Fruit fly (Drosophila melanogaster) whole organism, pupa: ENCODE data around the gene dan.

ENCODE experiments used
- CG12605 ChIP-seq: fragments of 200-800 bp; sonication (Bioruptor generic); IDR thresholded peaks from 2 replicates; pipeline ENCODE4 v1.3.6; 2022; ENCODE audit warnings: missing biosample characterization, missing genetic modification characterization
- CG13204 ChIP-seq: fragments of 200-800 bp; sonication (Bioruptor generic); optimal IDR thresholded peaks from 2 replicates; lab custom pipeline; 2018; ENCODE audit warnings: missing biosample characterization, mild to moderate bottlenecking, missing genetic modification characterization, moderate library complexity
- CG17806 ChIP-seq: fragments of 200-800 bp; sonication (Bioruptor generic); optimal IDR thresholded peaks from 2 replicates; lab custom pipeline; 2018; ENCODE audit warnings: missing biosample characterization, mild to moderate bottlenecking, missing genetic modification characterization, moderate library complexity
- CG32121 ChIP-seq: fragments of 200-800 bp; sonication (Bioruptor generic); IDR thresholded peaks from 2 replicates; pipeline ENCODE4 v1.3.6; 2022; ENCODE audit warnings: missing biosample characterization, missing genetic modification characterization
- CG34367 ChIP-seq: fragments of 200-800 bp; sonication (Bioruptor generic); optimal IDR thresholded peaks from 2 replicates; lab custom pipeline; 2018; ENCODE audit warnings: missing biosample characterization, mild to moderate bottlenecking, missing genetic modification characterization
- CG8159 ChIP-seq: fragments of 200-800 bp; sonication (Bioruptor generic); optimal IDR thresholded peaks from 3 replicates; lab custom pipeline; 2018; ENCODE audit warnings: missing biosample characterization, mild to moderate bottlenecking, missing genetic modification characterization, moderate library complexity
- CG8301 ChIP-seq: fragments of 200-800 bp; sonication (Bioruptor generic); optimal IDR thresholded peaks from 2 replicates; lab custom pipeline; 2018; ENCODE audit warnings: missing biosample characterization, mild to moderate bottlenecking, missing genetic modification characterization
- D1 ChIP-seq: fragments of 200-800 bp; sonication (Bioruptor generic); optimal IDR thresholded peaks from 2 replicates; lab custom pipeline; 2018; ENCODE audit warnings: missing biosample characterization, mild to moderate bottlenecking, missing genetic modification characterization, moderate library complexity
- EcR ChIP-seq: fragments of 200-800 bp; sonication (Bioruptor generic); optimal IDR thresholded peaks from 3 replicates; lab custom pipeline; 2019; ENCODE audit warnings: missing biosample characterization, missing genetic modification characterization, mild to moderate bottlenecking, moderate library complexity, missing genetic modification reagents
- Ets98B ChIP-seq: fragments of 200-800 bp; sonication (Bioruptor generic); IDR thresholded peaks from 2 replicates; pipeline ENCODE4 v1.3.6; 2022; ENCODE audit warnings: missing biosample characterization, missing genetic modification characterization
- Pif1A ChIP-seq: fragments of 200-800 bp; sonication (Bioruptor generic); optimal IDR thresholded peaks from 3 replicates; lab custom pipeline; 2016; ENCODE audit warnings: missing biosample characterization, missing genetic modification characterization
- fd96Ca ChIP-seq: fragments of 200-800 bp; sonication (Bioruptor generic); IDR thresholded peaks from 3 replicates; pipeline ENCODE4 v1.3.6; 2022; ENCODE audit warnings: missing biosample characterization, missing genetic modification characterization
- gl ChIP-seq: fragments of 200-800 bp; sonication (Bioruptor generic); optimal IDR thresholded peaks from 2 replicates; lab custom pipeline; 2018; ENCODE audit warnings: missing biosample characterization, mild to moderate bottlenecking, missing genetic modification characterization

dm6 chr3R:25178521-25178920 lies 5.7 kb upstream of the dan start:
- TF ChIP-seq CG13204 (peak; percentile 66), D1 (no peak), CG17806 (tag; lab: Kevin White, UChicago) (peak; percentile 74), EcR (GFP tag; lab: Kevin White, UChicago) (no peak), CG12605 (no peak), CG34367 (tag; lab: Kevin White, UChicago) (peak; percentile 75), Pif1A (GFP tag; lab: Kevin White, UChicago) (peak; percentile 73), CG8159 (tag; lab: Kevin White, UChicago) (peak; percentile 83), CG32121 (GFP tag; lab: Robert Waterston, UW) (no peak), fd96Ca (GFP tag; lab: Robert Waterston, UW) (peak; percentile 42; the same call in 1 of the 3 replicates), gl (peak; percentile 17), CG8301 (peak; percentile 41), Ets98B (peak; percentile 27; the same call in 1 of the 2 replicates)
